Fruit fly (Drosophila melanogaster) whole organism, wandering third instar larva: ENCODE data around the gene aay.
A peak's percentile ranks its signal among the peaks of the same experiment; 100 is the strongest.

ENCODE experiments used
- Abd-B ChIP-seq: fragments of >200 bp; optimal IDR thresholded peaks from 2 replicates; lab custom pipeline; 2017; ENCODE audit warnings: missing biosample characterization, missing genetic modification characterization
- CG32264 ChIP-seq: fragments of 200-800 bp; sonication (Bioruptor generic); optimal IDR thresholded peaks from 2 replicates; lab custom pipeline; 2016; ENCODE audit warnings: missing biosample characterization, missing genetic modification characterization
- CG9705 ChIP-seq: fragments of 200-800 bp; sonication (Bioruptor generic); optimal IDR thresholded peaks from 2 replicates; lab custom pipeline; 2018; ENCODE audit warnings: missing biosample characterization, mild to moderate bottlenecking, missing genetic modification characterization
- CrebA ChIP-seq: fragments of 200-800 bp; sonication (Bioruptor generic); optimal IDR thresholded peaks from 2 replicates; lab custom pipeline; 2016; ENCODE audit warnings: missing biosample characterization, mild to moderate bottlenecking, missing genetic modification characterization, borderline replicate concordance
- Dfd ChIP-seq: fragments of >200 bp; optimal IDR thresholded peaks from 2 replicates; lab custom pipeline; 2017; ENCODE audit warnings: missing biosample characterization, missing genetic modification characterization
- HLH106 ChIP-seq: fragments of 200-800 bp; optimal IDR thresholded peaks from 3 replicates; lab custom pipeline; 2019; ENCODE audit warnings: missing biosample characterization, mild to moderate bottlenecking, missing genetic modification characterization, moderate library complexity
- Hnf4 ChIP-seq: fragments of 200-800 bp; sonication (Bioruptor generic); optimal IDR thresholded peaks from 2 replicates; lab custom pipeline; 2016; ENCODE audit warnings: missing biosample characterization, mild to moderate bottlenecking, missing genetic modification characterization
- Hr78 ChIP-seq: fragments of >200 bp; optimal IDR thresholded peaks from 2 replicates; lab custom pipeline; 2017; ENCODE audit warnings: missing biosample characterization, missing genetic modification characterization
- Hr83 ChIP-seq: fragments of 200-300 bp; sonication (Bioruptor generic); optimal IDR thresholded peaks from 2 replicates; lab custom pipeline; 2016; ENCODE audit warnings: missing biosample characterization, mild to moderate bottlenecking, missing genetic modification characterization, moderate library complexity; ENCODE audit not compliant: poor library complexity, severe bottlenecking
- Myc ChIP-seq: fragments of >200 bp; optimal IDR thresholded peaks from 2 replicates; lab custom pipeline; 2017
- N ChIP-seq: fragments of >200 bp; optimal IDR thresholded peaks from 2 replicates; lab custom pipeline; 2018; ENCODE audit warnings: missing biosample characterization, missing external identifiers, missing genetic modification characterization
- OdsH ChIP-seq: fragments of 200-800 bp; sonication (Bioruptor generic); optimal IDR thresholded peaks from 2 replicates; lab custom pipeline; 2016; ENCODE audit warnings: missing biosample characterization, mild to moderate bottlenecking, missing genetic modification characterization
- Rel ChIP-seq, 2 experiments: fragments of 200-800 bp; sonication (Bioruptor generic) in 1 of 2; optimal IDR thresholded peaks; 2 replicates in 1 of 2; 3 replicates in 1 of 2; lab custom pipeline; 2016 to 2019; ENCODE audit warnings: mild to moderate bottlenecking in 2 of 2, missing biosample characterization in 2 of 2, missing genetic modification characterization in 2 of 2, moderate library complexity in 1 of 2
- Sp1 ChIP-seq: fragments of 200-800 bp; sonication (Bioruptor generic); optimal IDR thresholded peaks from 3 replicates; lab custom pipeline; 2019; ENCODE audit warnings: missing biosample characterization, mild to moderate bottlenecking, missing genetic modification characterization, moderate library complexity
- Vsx2 ChIP-seq: fragments of 200-300, 225-300 bp; sonication (Bioruptor generic); optimal IDR thresholded peaks from 2 replicates; lab custom pipeline; 2018; ENCODE audit warnings: missing biosample characterization, missing genetic modification characterization; ENCODE audit not compliant: partially characterized antibody
- br ChIP-seq: fragments of 200-800 bp; sonication (Bioruptor generic); optimal IDR thresholded peaks from 2 replicates; lab custom pipeline; 2016; ENCODE audit warnings: missing biosample characterization, missing genetic modification characterization
- dl ChIP-seq, 2 experiments: fragments of 175-275, 200-275 bp in 1 of 2; fragments of 200-275 bp in 1 of 2; sonication (Bioruptor generic); optimal IDR thresholded peaks; lab custom pipeline; 2018; ENCODE audit warnings: mild to moderate bottlenecking in 2 of 2, missing biosample characterization in 2 of 2, missing genetic modification characterization in 2 of 2, moderate library complexity in 2 of 2; ENCODE audit not compliant: partially characterized antibody in 2 of 2, insufficient read depth in 1 of 2
- dmrt93B ChIP-seq: fragments of 200-800 bp; sonication (Bioruptor generic); optimal IDR thresholded peaks from 2 replicates; lab custom pipeline; 2018; ENCODE audit warnings: missing biosample characterization, mild to moderate bottlenecking, missing genetic modification characterization
- dsf ChIP-seq: sonication (Bioruptor generic); optimal IDR thresholded peaks from 2 replicates; lab custom pipeline; 2016; ENCODE audit warnings: missing biosample characterization, missing genetic modification characterization, borderline replicate concordance
- ey ChIP-seq: fragments of 200-800 bp; sonication (Bioruptor generic); optimal IDR thresholded peaks from 2 replicates; lab custom pipeline; 2016; ENCODE audit warnings: missing biosample characterization, missing genetic modification characterization
- foxo ChIP-seq, 2 experiments: fragments of 200-800 bp; sonication (Bioruptor generic); optimal IDR thresholded peaks; 2 replicates in 1 of 2; 3 replicates in 1 of 2; lab custom pipeline; 2016 to 2017; ENCODE audit warnings: missing biosample characterization in 2 of 2, missing genetic modification characterization in 2 of 2
- fru ChIP-seq: fragments of 200-800 bp; sonication (Bioruptor generic); optimal IDR thresholded peaks from 3 replicates; lab custom pipeline; 2016; ENCODE audit warnings: missing biosample characterization, mild to moderate bottlenecking, missing genetic modification characterization
- h ChIP-seq: fragments of 200-800 bp; sonication (Bioruptor generic); optimal IDR thresholded peaks from 3 replicates; lab custom pipeline; 2016; ENCODE audit warnings: missing biosample characterization, mild to moderate bottlenecking, missing genetic modification characterization
- jim ChIP-seq: fragments of 175-275, 200-325 bp; sonication (Bioruptor generic); optimal IDR thresholded peaks from 2 replicates; lab custom pipeline; 2016; ENCODE audit warnings: missing biosample characterization, mild to moderate bottlenecking, missing genetic modification characterization
- pan ChIP-seq: fragments of >200 bp; optimal IDR thresholded peaks from 2 replicates; lab custom pipeline; 2017
- psq ChIP-seq: fragments of 200-800 bp; sonication (Bioruptor generic); optimal IDR thresholded peaks from 3 replicates; lab custom pipeline; 2017; ENCODE audit warnings: missing biosample characterization, mild to moderate bottlenecking, missing genetic modification characterization, moderate library complexity
- rgr ChIP-seq: fragments of 200-800 bp; sonication (Bioruptor generic); optimal IDR thresholded peaks from 3 replicates; lab custom pipeline; 2016; ENCODE audit warnings: missing biosample characterization, mild to moderate bottlenecking, missing genetic modification characterization
- sage ChIP-seq: fragments of 200-800 bp; sonication (Bioruptor generic); optimal IDR thresholded peaks from 2 replicates; lab custom pipeline; 2016; ENCODE audit warnings: missing biosample characterization, mild to moderate bottlenecking, missing genetic modification characterization
- sv ChIP-seq: fragments of 200-800 bp; sonication (Bioruptor generic); optimal IDR thresholded peaks from 3 replicates; lab custom pipeline; 2016; ENCODE audit warnings: missing biosample characterization, missing genetic modification characterization
- usp ChIP-seq: fragments of >200 bp; optimal IDR thresholded peaks from 2 replicates; lab custom pipeline; 2017; ENCODE audit warnings: missing biosample characterization, missing genetic modification characterization
- woc ChIP-seq: sonication (Bioruptor generic); optimal IDR thresholded peaks from 2 replicates; lab custom pipeline; 2016; ENCODE audit warnings: missing biosample characterization, mild to moderate bottlenecking, missing genetic modification characterization

The aay gene

DNA sequence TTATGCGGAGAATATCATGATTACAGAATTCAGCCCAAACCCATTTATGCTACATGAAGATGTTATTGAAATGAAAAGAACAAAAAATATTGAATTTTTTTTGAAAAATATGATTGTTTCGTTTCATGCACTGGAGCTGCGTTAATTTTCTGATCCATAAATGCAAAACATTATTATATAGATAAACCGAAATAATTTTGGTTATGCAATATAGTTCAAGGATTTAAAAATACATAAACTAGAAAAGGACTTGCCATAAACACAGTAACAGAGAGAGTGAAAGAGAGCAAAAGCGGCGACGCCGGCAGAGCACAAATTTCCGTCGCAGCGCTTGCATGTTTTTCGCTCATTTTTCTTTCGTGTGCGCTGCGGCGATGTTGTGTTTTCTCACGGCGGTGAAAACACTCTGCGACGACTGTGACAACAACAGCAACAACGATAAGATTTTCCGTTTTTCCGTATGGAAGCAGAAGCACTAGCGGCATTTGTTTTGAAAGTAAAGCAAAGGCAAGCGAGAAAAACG, 39.3 kb downstream of the aay start (continued):
- TF ChIP-seq fru (GFP tag; lab: Kevin White, UChicago) (peak; percentile 89), jim (GFP tag; lab: Kevin White, UChicago) (no peak), CrebA (GFP tag; lab: Kevin White, UChicago) (no peak)

DNA sequence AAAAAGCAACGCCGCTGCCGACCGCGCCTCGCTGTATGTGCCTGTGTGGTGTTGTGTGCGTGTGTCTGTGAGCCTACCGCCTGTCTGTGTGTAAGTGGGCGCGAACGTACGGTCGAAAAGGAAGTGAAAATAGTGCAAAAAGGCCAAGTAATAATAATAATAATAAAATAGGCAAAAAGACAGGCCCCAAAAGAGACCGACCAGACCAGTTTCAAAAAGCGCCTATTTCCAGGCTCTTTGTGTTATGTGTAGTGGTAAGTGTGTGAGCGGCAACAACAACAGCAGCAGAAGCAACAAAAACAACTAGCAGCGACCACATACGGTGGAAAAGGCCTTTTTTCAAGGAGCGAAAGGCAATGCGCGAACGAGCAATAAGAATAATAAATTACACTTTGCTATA, 39.7 kb downstream of the aay start:
- TF ChIP-seq pan (lab: Kevin White, UChicago) (no peak), Hnf4 (GFP tag; lab: Kevin White, UChicago) (no peak), rgr (no peak), dsf (GFP tag; lab: Kevin White, UChicago) (no peak), usp (GFP tag; lab: Kevin White, UChicago) (no peak), dmrt93B (GFP tag; lab: Kevin White, UChicago) (no peak), woc (no peak), CG32264 (GFP tag; lab: Kevin White, UChicago) (no peak), N (GFP tag; lab: Kevin White, UChicago) (no peak), psq (GFP tag; lab: Kevin White, UChicago) (no peak), Sp1 (GFP tag; lab: Kevin White, UChicago) (no peak), ey (no peak), OdsH (no peak), h (GFP tag; lab: Kevin White, UChicago) (no peak), dl (GFP tag; optimal IDR thresholded peaks at IDR 0.05; lab: Kevin White, UChicago; ENCODE audit: insufficient read depth in 1 of 2, partially characterized antibody in 2 of 2) (no peak), HLH106 (tag; lab: Kevin White, UChicago) (no peak), CG9705 (no peak)

DNA sequence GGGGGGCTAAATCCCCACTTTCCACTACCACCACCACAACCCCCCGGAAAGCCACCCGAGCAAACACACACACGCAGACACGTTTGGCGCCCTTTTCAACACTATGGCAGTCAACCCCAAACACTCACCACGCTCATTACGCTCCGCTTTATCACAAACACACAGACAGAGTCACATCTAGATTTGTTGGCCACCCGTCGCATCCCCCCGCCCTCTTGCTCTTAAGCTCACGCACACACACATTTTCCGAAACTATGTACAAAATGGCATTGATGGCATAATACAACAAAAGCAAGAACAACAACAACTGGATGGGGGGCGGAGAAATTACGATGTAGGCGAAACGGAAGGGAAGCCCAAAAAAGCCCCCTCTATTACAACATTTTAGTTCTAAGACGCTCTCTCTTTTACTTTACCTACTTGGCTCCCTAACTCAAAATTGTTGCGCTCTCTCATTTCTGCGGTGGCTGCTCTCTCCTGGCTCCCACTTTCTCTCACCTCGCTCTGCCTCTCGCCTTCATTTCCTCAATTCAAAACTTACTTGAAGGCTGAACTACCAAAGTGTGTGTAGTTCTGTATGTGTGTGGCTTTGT, 42.7 kb downstream of the aay start:
- TF ChIP-seq Rel (GFP tag; optimal IDR thresholded peaks at IDR 0.05; lab: Kevin White, UChicago) (no peak), Rel (tag; optimal IDR thresholded peaks at IDR 0.05; lab: Kevin White, UChicago) (no peak), Hr83 (GFP tag; lab: Kevin White, UChicago) (no peak), sage (GFP tag; lab: Kevin White, UChicago) (no peak), jim (GFP tag; lab: Kevin White, UChicago) (no peak), CrebA (GFP tag; lab: Kevin White, UChicago) (no peak), br (GFP tag; lab: Kevin White, UChicago) (no peak), ey (no peak), CG9705 (no peak), N (GFP tag; lab: Kevin White, UChicago) (no peak), Hr78 (GFP tag; lab: Kevin White, UChicago) (no peak), CG32264 (GFP tag; lab: Kevin White, UChicago) (no peak), Abd-B (no peak), dmrt93B (GFP tag; lab: Kevin White, UChicago) (no peak), Dfd (no peak), h (GFP tag; lab: Kevin White, UChicago) (no peak), Vsx2 (GFP tag; lab: Kevin White, UChicago) (no peak), psq (GFP tag; lab: Kevin White, UChicago) (no peak), pan (lab: Kevin White, UChicago) (no peak)

DNA sequence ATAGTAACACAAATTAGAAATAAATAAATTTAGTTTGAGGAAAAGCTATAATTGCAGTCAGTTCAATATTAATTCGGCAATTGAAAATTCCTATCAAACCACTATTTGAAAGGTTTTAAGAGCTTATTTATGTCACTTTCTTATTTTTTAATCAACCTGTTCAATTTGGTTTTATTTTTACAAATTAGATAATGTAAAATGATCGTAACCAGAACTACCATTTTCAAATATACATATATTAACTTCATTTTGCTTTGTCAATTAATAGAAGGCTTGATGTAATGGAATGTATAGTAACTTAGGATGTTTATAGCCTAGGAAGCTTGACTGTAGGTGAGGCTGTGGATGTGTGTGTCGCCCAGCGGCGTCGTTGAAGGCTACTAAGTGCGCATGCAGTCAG, 43.5 kb downstream of the aay start:
- TF ChIP-seq Myc (no peak), fru (GFP tag; lab: Kevin White, UChicago) (peak; percentile 18)

DNA sequence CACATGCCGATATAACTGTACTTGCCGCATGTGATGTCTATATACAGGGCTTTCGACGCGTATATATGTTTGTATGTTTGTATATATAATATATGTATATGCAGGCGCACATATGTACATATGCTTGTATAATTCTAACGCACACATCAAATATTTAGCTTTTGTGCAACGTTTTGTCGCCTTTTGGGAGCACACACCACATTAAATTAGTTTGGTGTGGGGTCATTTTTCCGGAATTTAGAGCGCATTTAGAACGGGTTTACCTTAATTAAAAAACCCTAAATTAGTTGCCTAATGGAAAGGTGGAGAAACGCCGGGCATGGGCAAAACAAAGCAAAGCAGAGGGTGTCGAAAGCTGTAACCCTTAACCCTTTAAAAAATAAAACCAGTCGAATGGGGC, 44.2 kb downstream of the aay start:
- no peak for TF ChIP-seq Rel (GFP tag; optimal IDR thresholded peaks at IDR 0.05; lab: Kevin White, UChicago)
- TF ChIP-seq Rel (tag; optimal IDR thresholded peaks at IDR 0.05; lab: Kevin White, UChicago): no peak
- no peak for TF ChIP-seq sv (GFP tag; lab: Kevin White, UChicago)
- no peak for TF ChIP-seq Abd-B
- TF ChIP-seq h (GFP tag; lab: Kevin White, UChicago): no peak
- no peak for TF ChIP-seq br (GFP tag; lab: Kevin White, UChicago)
- no peak for TF ChIP-seq ey
- TF ChIP-seq usp (GFP tag; lab: Kevin White, UChicago): no peak
- no peak for TF ChIP-seq Vsx2 (GFP tag; lab: Kevin White, UChicago)
- TF ChIP-seq Dfd: no peak
- no peak for TF ChIP-seq CG32264 (GFP tag; lab: Kevin White, UChicago)
- no peak for TF ChIP-seq Hnf4 (GFP tag; lab: Kevin White, UChicago)
- no peak for TF ChIP-seq N (GFP tag; lab: Kevin White, UChicago)
- no peak for TF ChIP-seq jim (GFP tag; lab: Kevin White, UChicago)
- no peak for TF ChIP-seq sage (GFP tag; lab: Kevin White, UChicago)
- TF ChIP-seq OdsH: no peak
- TF ChIP-seq foxo (GFP tag; optimal IDR thresholded peaks at IDR 0.05; lab: Kevin White, UChicago): no peak
- no peak for TF ChIP-seq Hr78 (GFP tag; lab: Kevin White, UChicago)
- TF ChIP-seq Myc: no peak
- TF ChIP-seq, all 38 proteins: peak for 0
